Worm (Caenorhabditis elegans) whole organism, L4 larva: ENCODE data around the gene srh-55.

Experiments
- F10B5.3 ChIP-seq: sonication (generic microtip); optimal IDR thresholded peaks from 2 replicates; lab custom pipeline; 2016; ENCODE audit warnings: mild to moderate bottlenecking, missing genetic modification characterization, missing compliant biosample characterization
- F37D6.2 ChIP-seq: sonication (generic microtip); optimal IDR thresholded peaks from 2 replicates; lab custom pipeline; 2016; ENCODE audit warnings: mild to moderate bottlenecking, missing genetic modification characterization, missing compliant biosample characterization
- ZK546.5 ChIP-seq, 2 experiments: sonication (generic microtip); optimal IDR thresholded peaks; 2 replicates each; lab custom pipeline; 2017; ENCODE audit warnings: missing biosample characterization in 2 of 2, missing genetic modification characterization in 2 of 2
- aha-1 ChIP-seq: fragments of 150-350 bp; peaks from one replicate; lab custom pipeline; 2014; ENCODE audit warnings: missing biosample characterization, missing genetic modification characterization
- aly-2 ChIP-seq: sonication (generic microtip); optimal IDR thresholded peaks from 2 replicates; lab custom pipeline; 2018; ENCODE audit warnings: missing biosample characterization, missing genetic modification characterization
- dpl-1 ChIP-seq: fragments of 150-350 bp; optimal IDR thresholded peaks from 2 replicates; lab custom pipeline; 2014; ENCODE audit warnings: missing biosample characterization, missing genetic modification reagents, missing genetic modification characterization
- lin-15B ChIP-seq: fragments of 150-350 bp; sonication (generic microtip); optimal IDR thresholded peaks from 3 replicates; lab custom pipeline; 2014; ENCODE audit warnings: missing biosample characterization, missing genetic modification characterization
- lin-29 ChIP-seq: fragments of 200-800 bp; sonication (Bioruptor generic); IDR thresholded peaks from 2 replicates; pipeline ENCODE4 v1.3.6; 2022; ENCODE audit warnings: missing genetic modification reagents, missing genetic modification characterization, missing compliant biosample characterization
- lsy-2 ChIP-seq, 2 experiments: fragments of 150-350 bp in 1 of 2; sonication (generic microtip) in 1 of 2; optimal IDR thresholded peaks; 2 replicates each; lab custom pipeline; 2014 to 2017; ENCODE audit warnings: missing biosample characterization in 2 of 2, missing genetic modification characterization in 2 of 2
- mdl-1 ChIP-seq, 2 experiments: fragments of 150-350 bp in 1 of 2; sonication (generic microtip) in 1 of 2; optimal IDR thresholded peaks; 2 replicates each; lab custom pipeline; 2014 to 2017; ENCODE audit warnings: missing biosample characterization in 2 of 2, missing genetic modification characterization in 2 of 2
- nhr-48 ChIP-seq: sonication (generic microtip); optimal IDR thresholded peaks from 2 replicates; lab custom pipeline; 2016; ENCODE audit warnings: mild to moderate bottlenecking, missing genetic modification characterization, missing compliant biosample characterization
- snpc-4 ChIP-seq: fragments of 150-350 bp; optimal IDR thresholded peaks from 2 replicates; lab custom pipeline; 2014; ENCODE audit warnings: missing biosample characterization, missing genetic modification characterization
- unc-62 ChIP-seq, 3 experiments: fragments of 150-350 bp in 1 of 3; sonication (generic microtip); optimal IDR thresholded peaks in 2 of 3; peaks in 1 of 3; 1 replicate in 1 of 3; 2 replicates in 2 of 3; lab custom pipeline; 2014 to 2017; ENCODE audit warnings: missing biosample characterization in 3 of 3, missing genetic modification characterization in 3 of 3, missing genetic modification reagents in 3 of 3, missing genotype in 1 of 3
- zag-1 ChIP-seq: fragments of 150-350 bp; optimal IDR thresholded peaks from 2 replicates; lab custom pipeline; 2014; ENCODE audit warnings: missing biosample characterization, missing genetic modification characterization

ce11 chrV:15143285-15143684 lies 10.1 kb upstream of the srh-55 start, which contains the start of gene K08F9.1:
- TF ChIP-seq zag-1 (tag; lab: Kevin White, UChicago) (no peak), lin-29 (GFP tag; lab: Robert Waterston, UW) (no peak), mdl-1 (tag; optimal IDR thresholded peaks at IDR 0.05; lab: Kevin White, UChicago) (no peak), F10B5.3 (no peak), aly-2 (tag; lab: Kevin White, UChicago) (no peak), nhr-48 (no peak), snpc-4 (no peak), ZK546.5 (tag; optimal IDR thresholded peaks at IDR 0.05; lab: Kevin White, UChicago) (no peak), F37D6.2 (tag; lab: Kevin White, UChicago) (no peak), dpl-1 (GFP tag; lab: Kevin White, UChicago) (no peak), lin-15B (tag; lab: Kevin White, UChicago) (no peak), lsy-2 (tag; optimal IDR thresholded peaks at IDR 0.05; lab: Kevin White, UChicago) (no peak), unc-62 (GFP tag; optimal IDR thresholded peaks at IDR 0.05 in 1 of 2; lab: Kevin White, UChicago) (no peak), unc-62 (tag; optimal IDR thresholded peaks at IDR 0.05; lab: Kevin White, UChicago) (no peak), aha-1 (tag; lab: Kevin White, UChicago) (no peak)
